Worm (Caenorhabditis elegans) whole organism, mixed stage, embryonic: Measurements from ENCODE around the gene C42C1.12.

Experiments used
- ces-1 ChIP-seq: fragments of 150-350 bp; optimal IDR thresholded peaks from 2 replicates; lab custom pipeline; 2014; ENCODE audit warnings: missing biosample characterization, missing genetic modification reagents, missing genetic modification characterization
- flh-1 ChIP-seq: fragments of 200-800 bp; sonication (Bioruptor generic); optimal IDR thresholded peaks from 2 replicates; lab custom pipeline; 2018; ENCODE audit warnings: mild to moderate bottlenecking, missing genetic modification characterization, moderate library complexity, missing compliant biosample characterization
- nhr-12 ChIP-seq: fragments of 150-350 bp; optimal IDR thresholded peaks from 2 replicates; lab custom pipeline; 2014; ENCODE audit warnings: missing biosample characterization, missing genetic modification characterization

ce11 chrIV:12278507-12278906 is 3.5 kb downstream of the C42C1.12 start, which contains the start of the genes tag-335 and vkmt-1:
- no peak for TF ChIP-seq flh-1 (GFP tag; lab: Kevin White, UChicago)
- no peak for TF ChIP-seq nhr-12 (tag; lab: Kevin White, UChicago)
- no peak for TF ChIP-seq ces-1 (GFP tag; lab: Kevin White, UChicago)
